Fruit fly (Drosophila melanogaster): ENCODE measurements around the gene CG32176.

CG32176 gene

dm6 chr3L:17415967-17416749 lies 17.5 kb upstream of the CG32176 start (continued):
- TF ChIP-seq Met (GFP tag; optimal IDR thresholded peaks at IDR 0.05): peak; percentile 49
- TF ChIP-seq CG15336 (GFP tag; IDR thresholded peaks at IDR 0.05): no peak
- TF ChIP-seq CG32006 (GFP tag; optimal IDR thresholded peaks at IDR 0.05): peak; percentile 42
- no peak for TF ChIP-seq CG11294 (GFP tag; IDR thresholded peaks at IDR 0.05)
- peak; percentile 84 for TF ChIP-seq dsx (GFP tag; optimal IDR thresholded peaks at IDR 0.05; ENCODE audit: poor library complexity, severe bottlenecking)
- peak; percentile 64 for TF ChIP-seq achi (GFP tag; optimal IDR thresholded peaks at IDR 0.05)
- TF ChIP-seq fd59A (GFP tag; optimal IDR thresholded peaks at IDR 0.05): peak; percentile 84
- TF ChIP-seq CG8632 (GFP tag; optimal IDR thresholded peaks at IDR 0.05): peak; percentile 71
- no peak for TF ChIP-seq CG31627 (GFP tag; optimal IDR thresholded peaks at IDR 0.05)
- no peak for TF ChIP-seq dac (GFP tag; optimal IDR thresholded peaks at IDR 0.05)
- TF ChIP-seq spab (GFP tag; optimal IDR thresholded peaks at IDR 0.05): peak; percentile 86
- TF ChIP-seq cyc (GFP tag; optimal IDR thresholded peaks at IDR 0.05): peak; percentile 23
- peak; percentile 70 for TF ChIP-seq CG7368 (GFP tag; optimal IDR thresholded peaks at IDR 0.05)
- TF ChIP-seq OdsH (GFP tag; optimal IDR thresholded peaks at IDR 0.05): peak; percentile 76
- peak; percentile 92 for TF ChIP-seq Ets96B (tag; optimal IDR thresholded peaks at IDR 0.05)
- peak; percentile 70 for TF ChIP-seq Sox15 (GFP tag; optimal IDR thresholded peaks at IDR 0.05)
- peak; percentile 70 for TF ChIP-seq CG34406 (GFP tag; optimal IDR thresholded peaks at IDR 0.05)
- no peak for TF ChIP-seq fd85E (GFP tag; optimal IDR thresholded peaks at IDR 0.05)
- peak; percentile 11 for TF ChIP-seq fkh (GFP tag; optimal IDR thresholded peaks at IDR 0.05)
- no peak for TF ChIP-seq CG4318 (GFP tag; optimal IDR thresholded peaks at IDR 0.05)
- TF ChIP-seq Eip93F (GFP tag; optimal IDR thresholded peaks at IDR 0.05): no peak

dm6 chr3L:17419103-17419741 lies 14.4 kb upstream of the CG32176 start:
- TF ChIP-seq CG32006 (GFP tag; optimal IDR thresholded peaks at IDR 0.05) (no peak), Sox14 (GFP tag; optimal IDR thresholded peaks at IDR 0.05) (no peak), CG8632 (GFP tag; optimal IDR thresholded peaks at IDR 0.05) (no peak), CG6792 (GFP tag; optimal IDR thresholded peaks at IDR 0.05) (no peak), spab (GFP tag; optimal IDR thresholded peaks at IDR 0.05) (no peak), CG6163 (GFP tag; IDR thresholded peaks at IDR 0.05) (0 out of 3 replicates have a peak, but pooled peaks have one; percentile 36), dac (GFP tag; optimal IDR thresholded peaks at IDR 0.05) (no peak), Smox (GFP tag; optimal IDR thresholded peaks at IDR 0.05) (no peak), achi (GFP tag; optimal IDR thresholded peaks at IDR 0.05) (no peak), CG31627 (GFP tag; optimal IDR thresholded peaks at IDR 0.05) (no peak), eg (GFP tag; IDR thresholded peaks at IDR 0.05) (0 out of 3 replicates have a peak, but pooled peaks have one; percentile 7), fkh (GFP tag; optimal IDR thresholded peaks at IDR 0.05) (peak; percentile 81), Eip78C (GFP tag) (peak; percentile 37)

dm6 chr3L:17420610-17421194 lies 13.0 kb upstream of the CG32176 start:
- TF ChIP-seq CG10631 (GFP tag; optimal IDR thresholded peaks at IDR 0.05) (peak; percentile 83), CG6854 (GFP tag; optimal IDR thresholded peaks at IDR 0.05) (peak; percentile 22), CG6276 (GFP tag; optimal IDR thresholded peaks at IDR 0.05) (peak; percentile 5), Hr4 (GFP tag; optimal IDR thresholded peaks at IDR 0.05) (peak; percentile 57), CG15336 (GFP tag; IDR thresholded peaks at IDR 0.05) (peak; percentile 58; the same call in 1 of the 2 replicates), CG3919 (GFP tag; optimal IDR thresholded peaks at IDR 0.05) (peak; percentile 79), CG3032 (tag; optimal IDR thresholded peaks at IDR 0.05) (peak; percentile 84), CG31627 (GFP tag; optimal IDR thresholded peaks at IDR 0.05) (peak; percentile 82), CG6808 (GFP tag; optimal IDR thresholded peaks at IDR 0.05) (peak; percentile 87), CG32006 (GFP tag; optimal IDR thresholded peaks at IDR 0.05) (peak; percentile 68), pdm3 (GFP tag; optimal IDR thresholded peaks at IDR 0.05) (peak; percentile 85), Eip78C (GFP tag) (peak; percentile 98), Sox102F (GFP tag; optimal IDR thresholded peaks at IDR 0.05) (peak; percentile 82), CG11762 (GFP tag; optimal IDR thresholded peaks at IDR 0.05; ENCODE audit: insufficient read depth) (peak; percentile 58), Smox (GFP tag; optimal IDR thresholded peaks at IDR 0.05) (peak; percentile 81), Hr39 (GFP tag; optimal IDR thresholded peaks at IDR 0.05) (peak; percentile 82), fd59A (GFP tag; optimal IDR thresholded peaks at IDR 0.05) (peak; percentile 83), topi (GFP tag; optimal IDR thresholded peaks at IDR 0.05) (peak; percentile 88), CG8119 (GFP tag; IDR thresholded peaks at IDR 0.05) (peak; percentile 33; the same call in 1 of the 3 replicates), Eip93F (GFP tag; optimal IDR thresholded peaks at IDR 0.05) (peak; percentile 58), CG1621 (tag; optimal IDR thresholded peaks at IDR 0.05) (peak; percentile 48), vri (GFP tag; optimal IDR thresholded peaks at IDR 0.05) (peak; percentile 47), cyc (GFP tag; optimal IDR thresholded peaks at IDR 0.05) (peak; percentile 74), esn (GFP tag; optimal IDR thresholded peaks at IDR 0.05) (peak; percentile 89), dac (GFP tag; optimal IDR thresholded peaks at IDR 0.05) (peak; percentile 14), Met (GFP tag; optimal IDR thresholded peaks at IDR 0.05) (peak; percentile 89)
